Fruit fly (Drosophila melanogaster): ENCODE data around the gene CG5023.

The CG5023 gene

DNA sequence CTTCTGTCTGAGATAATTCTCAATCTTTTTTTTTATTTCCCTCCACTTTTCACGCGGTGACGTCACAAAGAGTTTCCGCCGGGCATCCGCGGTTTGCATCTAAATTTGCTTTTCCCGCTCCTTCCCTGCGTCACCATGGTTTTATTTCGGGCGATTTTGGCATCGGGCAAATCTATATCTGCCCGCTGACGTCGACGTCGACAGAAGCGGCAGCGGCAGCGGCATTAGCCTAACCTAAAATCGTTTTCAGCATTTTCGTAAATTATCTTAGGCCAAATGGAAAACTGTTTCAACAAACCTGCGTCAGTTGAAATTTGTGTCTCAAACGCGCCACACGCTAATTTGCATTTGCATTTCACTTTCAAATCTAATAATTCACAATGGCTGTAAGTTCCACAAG, at the start of gene CG5023:
Gene CG5023, plus strand, starts transcription at position 301 of the 400 bp plus-strand sequence.
- TF ChIP-seq insv (optimal IDR thresholded peaks at IDR 0.05) = no peak
- TF ChIP-seq Sin3A (optimal IDR thresholded peaks at IDR 0.05) = no peak
- no peak for TF ChIP-seq h (optimal IDR thresholded peaks at IDR 0.05)
- no peak for TF ChIP-seq psq (optimal IDR thresholded peaks at IDR 0.05)
- TF ChIP-seq Myc (optimal IDR thresholded peaks at IDR 0.05) = no peak
- TF ChIP-seq ttk (optimal IDR thresholded peaks at IDR 0.05) = no peak

dm6 chr3R:20120760-20121159, 48.5 kb upstream of the CG5023 start, which contains the start of gene Gr92a:
TSS of gene Gr92a (plus strand) at chr3R:20121060.
- TF ChIP-seq ttk (optimal IDR thresholded peaks at IDR 0.05) (no peak), h (optimal IDR thresholded peaks at IDR 0.05) (no peak), Myc (optimal IDR thresholded peaks at IDR 0.05) (no peak), insv (optimal IDR thresholded peaks at IDR 0.05) (no peak), Sin3A (optimal IDR thresholded peaks at IDR 0.05) (no peak), psq (optimal IDR thresholded peaks at IDR 0.05) (no peak)

DNA sequence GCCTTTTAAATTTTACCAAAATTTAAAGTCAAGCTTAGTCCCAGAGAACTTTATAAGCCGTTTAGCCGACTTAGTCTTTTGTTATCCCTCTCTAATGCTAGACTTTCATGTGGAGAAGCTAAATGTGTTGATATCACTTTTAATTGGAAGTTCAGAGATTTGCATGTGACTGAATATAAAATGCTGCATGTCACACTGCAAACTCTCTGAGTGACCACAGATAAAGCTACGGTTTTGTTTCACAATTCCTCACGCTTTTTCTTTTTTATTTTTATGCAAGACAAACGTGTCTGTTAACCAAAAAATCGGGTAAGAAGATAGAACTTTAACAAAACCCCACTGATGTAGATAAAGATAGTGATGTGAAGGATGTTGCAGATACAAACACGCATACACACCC, 44.8 kb upstream of the CG5023 start:
- no peak for TF ChIP-seq Myc (optimal IDR thresholded peaks at IDR 0.05)
- TF ChIP-seq psq (optimal IDR thresholded peaks at IDR 0.05) = no peak
- TF ChIP-seq Sin3A (optimal IDR thresholded peaks at IDR 0.05) = no peak
- TF ChIP-seq ttk (optimal IDR thresholded peaks at IDR 0.05) = no peak
- TF ChIP-seq insv (optimal IDR thresholded peaks at IDR 0.05) = no peak
- no peak for TF ChIP-seq h (optimal IDR thresholded peaks at IDR 0.05)

dm6 chr3R:20154657-20155056, 14.6 kb upstream of the CG5023 start:
- TF ChIP-seq insv (optimal IDR thresholded peaks at IDR 0.05) = no peak
- TF ChIP-seq Sin3A (optimal IDR thresholded peaks at IDR 0.05) = no peak
- TF ChIP-seq psq (optimal IDR thresholded peaks at IDR 0.05) = no peak
- TF ChIP-seq h (optimal IDR thresholded peaks at IDR 0.05) = no peak
- no peak for TF ChIP-seq Myc (optimal IDR thresholded peaks at IDR 0.05)
- TF ChIP-seq ttk (optimal IDR thresholded peaks at IDR 0.05) = no peak

DNA sequence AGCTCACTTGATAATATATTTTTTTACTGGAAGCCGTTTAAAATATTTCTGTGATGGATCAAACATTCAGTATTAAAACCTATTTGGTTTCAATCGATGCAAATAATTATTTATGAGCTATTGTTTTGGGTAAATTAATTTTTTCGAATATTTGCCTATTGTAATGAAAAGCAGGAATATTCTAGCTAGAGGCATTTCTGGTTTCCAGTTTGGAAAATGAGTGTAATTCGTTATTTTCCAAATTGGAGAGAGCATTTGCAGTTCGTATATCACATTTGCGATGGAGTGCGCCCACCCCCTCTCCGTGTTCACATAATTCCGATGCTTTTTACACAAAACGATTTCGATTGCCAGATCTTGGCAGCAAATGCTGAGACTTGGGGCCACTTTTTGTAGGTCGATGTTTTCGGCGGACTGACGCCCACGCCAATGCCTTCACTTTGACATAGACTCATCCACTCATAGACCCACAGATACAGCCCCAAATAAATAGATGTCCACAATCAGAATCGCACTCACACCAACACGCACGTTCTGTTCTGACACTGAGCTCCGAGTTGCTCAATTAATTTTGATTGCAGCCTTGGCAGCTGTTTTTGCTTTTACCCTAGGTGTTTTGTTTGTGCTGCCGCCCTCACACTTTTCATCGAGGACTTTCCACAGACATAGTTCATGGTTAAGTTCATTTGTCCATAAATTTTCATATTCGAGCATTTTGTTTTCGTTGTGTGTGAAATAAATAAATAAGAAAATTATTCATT, 1.4 kb upstream of the CG5023 start:
- no peak for TF ChIP-seq psq (optimal IDR thresholded peaks at IDR 0.05)
- TF ChIP-seq Myc (optimal IDR thresholded peaks at IDR 0.05) = no peak
- TF ChIP-seq h (optimal IDR thresholded peaks at IDR 0.05) = no peak
- TF ChIP-seq insv (optimal IDR thresholded peaks at IDR 0.05) = no peak

DNA sequence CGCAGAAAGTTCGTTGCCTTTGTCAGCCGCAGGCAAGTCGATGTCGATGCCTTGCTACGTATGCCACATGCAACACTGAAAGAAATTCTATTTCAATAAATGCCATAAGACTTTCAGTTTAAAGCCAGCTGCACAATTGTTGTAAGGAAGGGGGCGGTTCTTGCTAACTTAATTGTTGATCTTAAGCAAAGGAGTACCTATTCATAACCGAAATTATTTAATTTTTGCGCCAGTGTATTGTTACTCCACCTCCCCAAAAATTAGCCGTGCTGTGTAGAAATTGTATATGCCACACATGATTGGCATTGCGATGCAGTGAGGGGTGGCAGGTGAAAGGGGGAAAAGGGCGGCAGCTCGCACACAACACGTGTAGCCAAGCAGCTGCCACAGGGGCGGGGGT, 15.8 kb downstream of the CG5023 start:
- TF ChIP-seq psq (optimal IDR thresholded peaks at IDR 0.05) (no peak), Myc (optimal IDR thresholded peaks at IDR 0.05) (no peak), Sin3A (optimal IDR thresholded peaks at IDR 0.05) (no peak), insv (optimal IDR thresholded peaks at IDR 0.05) (no peak), ttk (optimal IDR thresholded peaks at IDR 0.05) (no peak), h (optimal IDR thresholded peaks at IDR 0.05) (no peak)

- TF ChIP-seq Sin3A (optimal IDR thresholded peaks at IDR 0.05) = no peak
- TF ChIP-seq psq (optimal IDR thresholded peaks at IDR 0.05) = no peak
- no peak for TF ChIP-seq ttk (optimal IDR thresholded peaks at IDR 0.05)
- no peak for TF ChIP-seq insv (optimal IDR thresholded peaks at IDR 0.05)
- no peak for TF ChIP-seq Myc (optimal IDR thresholded peaks at IDR 0.05)
- no peak for TF ChIP-seq h (optimal IDR thresholded peaks at IDR 0.05)
Measured at dm6 chr3R:20204478-20205030, 35.3 kb downstream of the CG5023 start, which contains the start of gene Nlg4. TSS of gene Nlg4 (plus strand) at chr3R:20204809.

- TF ChIP-seq psq (optimal IDR thresholded peaks at IDR 0.05) = no peak
- no peak for TF ChIP-seq Sin3A (optimal IDR thresholded peaks at IDR 0.05)
- no peak for TF ChIP-seq ttk (optimal IDR thresholded peaks at IDR 0.05)
- TF ChIP-seq insv (optimal IDR thresholded peaks at IDR 0.05) = no peak
- no peak for TF ChIP-seq Myc (optimal IDR thresholded peaks at IDR 0.05)
- no peak for TF ChIP-seq h (optimal IDR thresholded peaks at IDR 0.05)
Measured at dm6 chr3R:20209691-20210090, 40.5 kb downstream of the CG5023 start, which contains the start of gene CG17199. TSS of gene CG17199 (minus strand) at chr3R:20209791.

Data from Kc167 (cell line).